Worm (Caenorhabditis elegans) whole organism, mixed stage, embryonic: ENCODE measurements around the gene tgt-1.
A peak's percentile ranks its signal among the peaks of the same experiment; 100 is the strongest.

ENCODE experiments used
- M03D4.4 ChIP-seq: sonication (generic microtip); optimal IDR thresholded peaks from 2 replicates; lab custom pipeline; 2017; ENCODE audit warnings: mild to moderate bottlenecking, missing genetic modification characterization, missing compliant biosample characterization
- bed-3 ChIP-seq: fragments of 200-800 bp; sonication (Bioruptor generic); optimal IDR thresholded peaks from 3 replicates; lab custom pipeline; 2018; ENCODE audit warnings: mild to moderate bottlenecking, missing genetic modification characterization, moderate library complexity, missing compliant biosample characterization
- blmp-1 ChIP-seq: fragments of 150-350 bp; optimal IDR thresholded peaks from 2 replicates; lab custom pipeline; 2014; ENCODE audit warnings: missing biosample characterization, missing genetic modification characterization
- ceh-39 ChIP-seq: fragments of 150-350 bp; optimal IDR thresholded peaks from 2 replicates; lab custom pipeline; 2014; ENCODE audit warnings: missing biosample characterization, missing genetic modification characterization
- ceh-43 ChIP-seq: fragments of 200-800 bp; sonication (Bioruptor generic); optimal IDR thresholded peaks from 2 replicates; lab custom pipeline; 2018; ENCODE audit warnings: mild to moderate bottlenecking, missing genetic modification characterization, moderate library complexity, missing compliant biosample characterization
- ceh-83 ChIP-seq: fragments of 200-800 bp; sonication (Bioruptor generic); optimal IDR thresholded peaks from 2 replicates; lab custom pipeline; 2018; ENCODE audit warnings: mild to moderate bottlenecking, missing genetic modification characterization, missing compliant biosample characterization
- ces-1 ChIP-seq: fragments of 150-350 bp; optimal IDR thresholded peaks from 2 replicates; lab custom pipeline; 2014; ENCODE audit warnings: missing biosample characterization, missing genetic modification reagents, missing genetic modification characterization
- cnd-1 ChIP-seq: fragments of 200-800 bp; sonication (Bioruptor generic); optimal IDR thresholded peaks from 2 replicates; lab custom pipeline; 2018; ENCODE audit warnings: mild to moderate bottlenecking, missing genetic modification characterization, missing compliant biosample characterization
- drap-1 ChIP-seq: fragments of 200-800 bp; sonication (Bioruptor generic); optimal IDR thresholded peaks from 3 replicates; lab custom pipeline; 2018; ENCODE audit warnings: mild to moderate bottlenecking, missing genetic modification characterization, missing compliant biosample characterization
- elt-1 ChIP-seq: sonication (generic microtip); optimal IDR thresholded peaks from 2 replicates; lab custom pipeline; 2017; ENCODE audit warnings: missing genetic modification characterization, mild to moderate bottlenecking, missing compliant biosample characterization, antibody characterized with exemption, moderate library complexity, borderline replicate concordance; ENCODE audit not compliant: insufficient read depth
- elt-3 ChIP-seq: fragments of 150-350 bp; optimal IDR thresholded peaks from 2 replicates; lab custom pipeline; 2014; ENCODE audit warnings: missing biosample characterization, missing genetic modification characterization
- flh-1 ChIP-seq: fragments of 200-800 bp; sonication (Bioruptor generic); optimal IDR thresholded peaks from 2 replicates; lab custom pipeline; 2018; ENCODE audit warnings: mild to moderate bottlenecking, missing genetic modification characterization, moderate library complexity, missing compliant biosample characterization
- ham-2 ChIP-seq: fragments of 200-800 bp; sonication (Bioruptor generic); optimal IDR thresholded peaks from 2 replicates; lab custom pipeline; 2018; ENCODE audit warnings: mild to moderate bottlenecking, missing genetic modification characterization, missing compliant biosample characterization
- hlh-1 ChIP-seq: fragments of 150-350 bp; optimal IDR thresholded peaks from 2 replicates; lab custom pipeline; 2014; ENCODE audit warnings: missing biosample characterization, missing genetic modification reagents, missing genetic modification characterization
- lin-13 ChIP-seq: fragments of 150-350 bp; optimal IDR thresholded peaks from 2 replicates; lab custom pipeline; 2014; ENCODE audit warnings: missing biosample characterization, missing genetic modification characterization
- lin-32 ChIP-seq: fragments of 200-800 bp; sonication (Bioruptor generic); optimal IDR thresholded peaks from 2 replicates; lab custom pipeline; 2018; ENCODE audit warnings: mild to moderate bottlenecking, missing genetic modification characterization, missing compliant biosample characterization
- lsy-2 ChIP-seq: fragments of 150-350 bp; optimal IDR thresholded peaks from 2 replicates; lab custom pipeline; 2014; ENCODE audit warnings: missing biosample characterization, missing genetic modification characterization
- mep-1 ChIP-seq: fragments of 150-350 bp; optimal IDR thresholded peaks from 2 replicates; lab custom pipeline; 2017; ENCODE audit warnings: missing biosample characterization, missing genetic modification reagents, missing genetic modification characterization, inconsistent platforms
- mls-2 ChIP-seq: sonication (generic microtip); optimal IDR thresholded peaks from 2 replicates; lab custom pipeline; 2016; ENCODE audit warnings: mild to moderate bottlenecking, missing genetic modification characterization, moderate library complexity, missing compliant biosample characterization
- nhr-12 ChIP-seq: fragments of 150-350 bp; optimal IDR thresholded peaks from 2 replicates; lab custom pipeline; 2014; ENCODE audit warnings: missing biosample characterization, missing genetic modification characterization
- nhr-2 ChIP-seq: fragments of 150-350 bp; optimal IDR thresholded peaks from 2 replicates; lab custom pipeline; 2014; ENCODE audit warnings: missing biosample characterization, missing genetic modification characterization
- nhr-237 ChIP-seq: fragments of 150-350 bp; optimal IDR thresholded peaks from 2 replicates; lab custom pipeline; 2014; ENCODE audit warnings: missing biosample characterization, missing genetic modification characterization
- nhr-28 ChIP-seq: fragments of 150-350 bp; optimal IDR thresholded peaks from 2 replicates; lab custom pipeline; 2014; ENCODE audit warnings: missing biosample characterization, missing genetic modification characterization
- nhr-76 ChIP-seq: sonication (generic microtip); optimal IDR thresholded peaks from 2 replicates; lab custom pipeline; 2017; ENCODE audit warnings: missing biosample characterization, missing genetic modification characterization
- pha-4 ChIP-seq: fragments of 150-350 bp; optimal IDR thresholded peaks from 2 replicates; lab custom pipeline; 2018; ENCODE audit warnings: missing biosample characterization, missing genetic modification reagents, missing genetic modification characterization
- sem-2 ChIP-seq: fragments of 200-800 bp; sonication (Bioruptor generic); optimal IDR thresholded peaks from 2 replicates; lab custom pipeline; 2018; ENCODE audit warnings: mild to moderate bottlenecking, missing genetic modification characterization, missing compliant biosample characterization
- snpc-4 ChIP-seq: fragments of 150-350 bp; optimal IDR thresholded peaks from 2 replicates; lab custom pipeline; 2014; ENCODE audit warnings: missing biosample characterization, missing genetic modification characterization
- sptf-1 ChIP-seq: sonication (generic microtip); optimal IDR thresholded peaks from 2 replicates; lab custom pipeline; 2017; ENCODE audit warnings: mild to moderate bottlenecking, missing genetic modification characterization, moderate library complexity, missing compliant biosample characterization
- tbx-8 ChIP-seq: fragments of 200-800 bp; sonication (Bioruptor generic); optimal IDR thresholded peaks from 2 replicates; lab custom pipeline; 2018; ENCODE audit warnings: mild to moderate bottlenecking, missing genetic modification characterization, moderate library complexity, missing compliant biosample characterization
- unc-120 ChIP-seq: sonication (generic microtip); optimal IDR thresholded peaks from 2 replicates; lab custom pipeline; 2017; ENCODE audit warnings: missing genetic modification characterization, missing compliant biosample characterization; ENCODE audit not compliant: poor library complexity, severe bottlenecking
- unc-39 ChIP-seq: fragments of 150-350 bp; optimal IDR thresholded peaks from 2 replicates; lab custom pipeline; 2014; ENCODE audit warnings: missing biosample characterization, missing genetic modification characterization
- unc-62 ChIP-seq: fragments of 150-350 bp; optimal IDR thresholded peaks from 2 replicates; lab custom pipeline; 2014; ENCODE audit warnings: missing biosample characterization, missing genetic modification reagents, missing genetic modification characterization
- zip-8 ChIP-seq: fragments of 150-350 bp; optimal IDR thresholded peaks from 2 replicates; lab custom pipeline; 2014; ENCODE audit warnings: missing biosample characterization, missing genetic modification characterization
- ztf-11 ChIP-seq: fragments of 150-350 bp; optimal IDR thresholded peaks from 2 replicates; lab custom pipeline; 2014; ENCODE audit warnings: missing biosample characterization, missing genetic modification characterization

tgt-1 gene

ce11 chrIV:11928388-11928787 lies 31.2 kb downstream of the tgt-1 start (continued):
- no peak for TF ChIP-seq nhr-237 (tag; lab: Kevin White, UChicago)
- TF ChIP-seq lin-32: peak; percentile 32
- TF ChIP-seq M03D4.4: peak; percentile 63
- no peak for TF ChIP-seq unc-62 (GFP tag; lab: Kevin White, UChicago)
- TF ChIP-seq ham-2: peak; percentile 68
- no peak for TF ChIP-seq bed-3 (GFP tag; lab: Kevin White, UChicago)
- no peak for TF ChIP-seq lsy-2 (tag; lab: Kevin White, UChicago)
- no peak for TF ChIP-seq snpc-4

- TF ChIP-seq ztf-11 (tag; lab: Kevin White, UChicago) (no peak), nhr-12 (tag; lab: Kevin White, UChicago) (no peak), sem-2 (GFP tag; lab: Kevin White, UChicago) (no peak), ces-1 (GFP tag; lab: Kevin White, UChicago) (no peak), nhr-28 (tag; lab: Kevin White, UChicago) (no peak), nhr-2 (no peak), zip-8 (tag; lab: Kevin White, UChicago) (no peak), nhr-237 (tag; lab: Kevin White, UChicago) (no peak), tbx-8 (no peak), ceh-43 (GFP tag; lab: Kevin White, UChicago) (no peak), bed-3 (GFP tag; lab: Kevin White, UChicago) (no peak), drap-1 (GFP tag; lab: Kevin White, UChicago) (no peak), nhr-76 (tag; lab: Kevin White, UChicago) (no peak), ham-2 (no peak), hlh-1 (tag; lab: Kevin White, UChicago) (no peak), unc-39 (tag; lab: Kevin White, UChicago) (no peak), blmp-1 (tag; lab: Kevin White, UChicago) (no peak), ceh-39 (no peak), lin-13 (no peak), pha-4 (no peak)
These were observed 34.1 kb downstream of the tgt-1 start, which contains the start of the genes srlf-33 and srlf-32 for ce11 chrIV:11925346-11926075. Gene srlf-33 (minus strand): TSS chrIV:11925446. Gene srlf-32 (plus strand): TSS chrIV:11926025.

- TF ChIP-seq nhr-2 (peak; percentile 32), mls-2 (tag; lab: Kevin White, UChicago) (no peak)
These were observed 35.5 kb downstream of the tgt-1 start for ce11 chrIV:11924092-11924491.

- TF ChIP-seq flh-1 (no peak), blmp-1 (tag; lab: Kevin White, UChicago) (no peak), M03D4.4 (no peak), sptf-1 (tag; lab: Kevin White, UChicago) (no peak), mep-1 (tag; lab: Kevin White, UChicago) (no peak), cnd-1 (tag; lab: Kevin White, UChicago) (no peak), ceh-83 (GFP tag; lab: Kevin White, UChicago) (no peak), ces-1 (GFP tag; lab: Kevin White, UChicago) (no peak), tbx-8 (no peak), lin-13 (no peak), unc-120 (tag; lab: Kevin White, UChicago) (no peak), snpc-4 (no peak), hlh-1 (tag; lab: Kevin White, UChicago) (no peak), elt-3 (no peak), ztf-11 (tag; lab: Kevin White, UChicago) (no peak), ceh-43 (GFP tag; lab: Kevin White, UChicago) (no peak), nhr-12 (tag; lab: Kevin White, UChicago) (no peak), ceh-39 (no peak), elt-1 (no peak)
These were observed 36.5 kb downstream of the tgt-1 start, which contains the start of gene srlf-31 for ce11 chrIV:11923074-11923473. Gene srlf-31 (minus strand): TSS chrIV:11923174.
